Fruit fly (Drosophila melanogaster) whole organism, embryonic: ENCODE data around the gene CG34135.
A peak's percentile ranks its signal among the peaks of the same experiment; 100 is the strongest.

Experiments used
- Asciz ChIP-seq: fragments of 200-800 bp; sonication (Bioruptor generic); optimal IDR thresholded peaks from 2 replicates; lab custom pipeline; 2017; ENCODE audit warnings: missing biosample characterization, mild to moderate bottlenecking, missing genetic modification characterization, missing genetic modification reagents
- B-H1 ChIP-seq: fragments of 200-800 bp; sonication (Bioruptor generic); IDR thresholded peaks from 3 replicates; pipeline ENCODE4 v1.3.6; 2022; ENCODE audit warnings: missing biosample characterization, missing genetic modification characterization
- Bteb2 ChIP-seq: fragments of 200-800 bp; sonication (Bioruptor generic); optimal IDR thresholded peaks from 2 replicates; lab custom pipeline; 2016; ENCODE audit warnings: missing biosample characterization, missing genetic modification characterization
- CG10267 ChIP-seq: fragments of 200-800 bp; sonication (Bioruptor generic); optimal IDR thresholded peaks from 2 replicates; lab custom pipeline; 2018; ENCODE audit warnings: missing biosample characterization, mild to moderate bottlenecking, missing genetic modification characterization, moderate library complexity
- CG10979 ChIP-seq: fragments of 200-800 bp; sonication (Bioruptor generic); optimal IDR thresholded peaks from 2 replicates; lab custom pipeline; 2018; ENCODE audit warnings: missing biosample characterization, mild to moderate bottlenecking, missing genetic modification characterization, moderate library complexity
- CG11085 ChIP-seq: fragments of 200-800 bp; sonication (Bioruptor generic); IDR thresholded peaks from 2 replicates; pipeline ENCODE4 v1.3.6; 2022; ENCODE audit warnings: missing biosample characterization, missing genetic modification characterization
- CG11723 ChIP-seq: fragments of 200-800 bp; sonication (Bioruptor generic); optimal IDR thresholded peaks from 2 replicates; lab custom pipeline; 2017; ENCODE audit warnings: missing biosample characterization, mild to moderate bottlenecking, missing genetic modification characterization
- CG12391 ChIP-seq: fragments of 200-800 bp; sonication (Bioruptor generic); optimal IDR thresholded peaks from 3 replicates; lab custom pipeline; 2018; ENCODE audit warnings: missing biosample characterization, mild to moderate bottlenecking, missing genetic modification characterization, moderate library complexity
- CG15073 ChIP-seq: fragments of 200-800 bp; sonication (Bioruptor generic); optimal IDR thresholded peaks from 2 replicates; lab custom pipeline; 2016; ENCODE audit warnings: missing biosample characterization, missing genetic modification characterization
- CG18619 ChIP-seq: fragments of 200-800 bp; sonication (Bioruptor generic); optimal IDR thresholded peaks from 3 replicates; lab custom pipeline; 2017; ENCODE audit warnings: missing biosample characterization, mild to moderate bottlenecking, missing genetic modification characterization
- CG18764 ChIP-seq: fragments of 200-800 bp; sonication (Bioruptor generic); optimal IDR thresholded peaks from 3 replicates; lab custom pipeline; 2016; ENCODE audit warnings: missing biosample characterization, missing genetic modification characterization
- CG3065 ChIP-seq: fragments of 200-800 bp; sonication (Bioruptor generic); optimal IDR thresholded peaks from 2 replicates; lab custom pipeline; 2016; ENCODE audit warnings: missing biosample characterization, missing genetic modification characterization
- CG31388 ChIP-seq: fragments of 200-800 bp; sonication (Bioruptor generic); optimal IDR thresholded peaks from 2 replicates; lab custom pipeline; 2016; ENCODE audit warnings: missing biosample characterization, missing genetic modification characterization
- CG33557 ChIP-seq: fragments of 200-800 bp; sonication (Bioruptor generic); optimal IDR thresholded peaks from 2 replicates; lab custom pipeline; 2019; ENCODE audit warnings: missing biosample characterization, mild to moderate bottlenecking, missing genetic modification characterization, moderate library complexity
- CG3838 ChIP-seq: fragments of 200-800 bp; sonication (Bioruptor generic); optimal IDR thresholded peaks from 3 replicates; lab custom pipeline; 2016; ENCODE audit warnings: missing biosample characterization, missing genetic modification characterization
- CG4424 ChIP-seq: fragments of 200-800 bp; sonication (Bioruptor generic); optimal IDR thresholded peaks from 3 replicates; lab custom pipeline; 2016; ENCODE audit warnings: missing biosample characterization, missing genetic modification characterization
- CG6765 ChIP-seq: fragments of 200-800 bp; sonication (Bioruptor generic); optimal IDR thresholded peaks from 3 replicates; lab custom pipeline; 2017; ENCODE audit warnings: missing biosample characterization, mild to moderate bottlenecking, missing genetic modification characterization
- CG8765 ChIP-seq: fragments of 200-800 bp; sonication (Bioruptor generic); IDR thresholded peaks from 2 replicates; pipeline ENCODE4 v1.3.6; 2022; ENCODE audit warnings: missing biosample characterization, missing genetic modification characterization
- CG8924 ChIP-seq: fragments of 200-800 bp; optimal IDR thresholded peaks from 3 replicates; lab custom pipeline; 2019; ENCODE audit warnings: missing biosample characterization, mild to moderate bottlenecking, missing genetic modification characterization, moderate library complexity
- Dfd ChIP-seq, 2 experiments: fragments of >200 bp; optimal IDR thresholded peaks; 2 replicates each; lab custom pipeline; 2017; ENCODE audit warnings: missing biosample characterization in 2 of 2, missing genetic modification characterization in 2 of 2
- Drgx ChIP-seq: fragments of 200-800 bp; sonication (Bioruptor generic); IDR thresholded peaks from 2 replicates; pipeline ENCODE4 v1.3.6; 2022; ENCODE audit warnings: missing biosample characterization, missing genetic modification characterization
- E2f2 ChIP-seq: fragments of 200-800 bp; sonication (Bioruptor generic); IDR thresholded peaks from 2 replicates; pipeline ENCODE4 v1.3.6; 2022; ENCODE audit warnings: missing biosample characterization, missing genetic modification characterization
- Ets65A ChIP-seq: fragments of 200-800 bp; sonication (Bioruptor generic); peaks from one replicate; lab custom pipeline; 2016; ENCODE audit warnings: missing biosample characterization, missing genetic modification characterization
- Fer2 ChIP-seq: fragments of 200-800 bp; sonication (Bioruptor generic); optimal IDR thresholded peaks from 2 replicates; lab custom pipeline; 2018; ENCODE audit warnings: missing biosample characterization, mild to moderate bottlenecking, missing genetic modification characterization, moderate library complexity
- Gug ChIP-seq: fragments of 200-800 bp; sonication (Bioruptor generic); IDR thresholded peaks from 4 replicates; pipeline ENCODE4 v1.3.6; 2022; ENCODE audit warnings: missing biosample characterization, missing genetic modification characterization
- HLH4C ChIP-seq: fragments of 200-800 bp; sonication (Bioruptor generic); IDR thresholded peaks from 3 replicates; pipeline ENCODE4 v1.3.6; 2022; ENCODE audit warnings: missing biosample characterization, missing genetic modification characterization; ENCODE audit not compliant: partially characterized antibody
- Hr78 ChIP-seq, 2 experiments: fragments of 200-800 bp in 1 of 2; fragments of >200 bp in 1 of 2; sonication (Bioruptor generic) in 1 of 2; optimal IDR thresholded peaks; 2 replicates each; lab custom pipeline; 2017 to 2019; ENCODE audit warnings: missing biosample characterization in 2 of 2, missing genetic modification characterization in 2 of 2, mild to moderate bottlenecking in 1 of 2, moderate library complexity in 1 of 2
- Lpt ChIP-seq: fragments of >200 bp; optimal IDR thresholded peaks from 2 replicates; lab custom pipeline; 2018; ENCODE audit warnings: missing biosample characterization, missing genetic modification characterization
- Mad ChIP-seq: fragments of 200-800 bp; sonication (Bioruptor generic); optimal IDR thresholded peaks from 2 replicates; lab custom pipeline; 2016; ENCODE audit warnings: missing biosample characterization, missing genetic modification characterization
- Mes4 ChIP-seq: fragments of 200-800 bp; sonication (Bioruptor generic); optimal IDR thresholded peaks from 2 replicates; lab custom pipeline; 2016; ENCODE audit warnings: missing biosample characterization, missing genetic modification characterization
- Mrtf ChIP-seq: fragments of 200-800 bp; sonication (Bioruptor generic); IDR thresholded peaks from 3 replicates; pipeline ENCODE4 v1.3.6; 2022; ENCODE audit warnings: missing biosample characterization, missing genetic modification characterization
- Spps ChIP-seq: fragments of 200-800 bp; sonication (Bioruptor generic); optimal IDR thresholded peaks from 2 replicates; lab custom pipeline; 2018; ENCODE audit warnings: missing biosample characterization, mild to moderate bottlenecking, missing genetic modification characterization
- Sry-δ ChIP-seq: fragments of 200-800 bp; sonication (Bioruptor generic); optimal IDR thresholded peaks from 2 replicates; lab custom pipeline; 2016; ENCODE audit warnings: missing biosample characterization, missing genetic modification characterization
- Stat92E ChIP-seq, 3 experiments: fragments of >200 bp in 2 of 3; fragments of 200-800 bp in 1 of 3; sonication (Bioruptor generic) in 1 of 3; optimal IDR thresholded peaks; 2 replicates each; lab custom pipeline; 2017 to 2019; ENCODE audit warnings: missing biosample characterization in 3 of 3, missing genetic modification characterization in 3 of 3, mild to moderate bottlenecking in 1 of 3, moderate library complexity in 1 of 3
- ap ChIP-seq: fragments of 200-800 bp; sonication (Bioruptor generic); IDR thresholded peaks from 2 replicates; pipeline ENCODE4 v1.3.6; 2022; ENCODE audit warnings: missing biosample characterization, missing genetic modification characterization
- ci ChIP-seq: fragments of 200-800 bp; sonication (Bioruptor generic); IDR thresholded peaks from 3 replicates; pipeline ENCODE4 v1.3.6; 2022; ENCODE audit warnings: missing biosample characterization, missing genetic modification characterization
- crc ChIP-seq: fragments of 200-800 bp; sonication (Bioruptor generic); optimal IDR thresholded peaks from 2 replicates; lab custom pipeline; 2016; ENCODE audit warnings: missing biosample characterization, missing genetic modification characterization
- crp ChIP-seq, 2 experiments: fragments of 200-800 bp; sonication (Bioruptor generic); optimal IDR thresholded peaks; 2 replicates in 1 of 2; 3 replicates in 1 of 2; lab custom pipeline; 2017; ENCODE audit warnings: missing biosample characterization in 2 of 2, missing genetic modification characterization in 2 of 2, mild to moderate bottlenecking in 1 of 2, moderate library complexity in 1 of 2
- fd102C ChIP-seq: fragments of 200-800 bp; sonication (Bioruptor generic); optimal IDR thresholded peaks from 2 replicates; lab custom pipeline; 2018; ENCODE audit warnings: missing biosample characterization, mild to moderate bottlenecking, missing genetic modification characterization, moderate library complexity
- fd3F ChIP-seq: fragments of 200-800 bp; sonication (Bioruptor generic); optimal IDR thresholded peaks from 2 replicates; lab custom pipeline; 2018; ENCODE audit warnings: missing biosample characterization, mild to moderate bottlenecking, missing genetic modification characterization, moderate library complexity
- gce ChIP-seq: fragments of 200-800 bp; sonication (Bioruptor generic); IDR thresholded peaks from 3 replicates; pipeline ENCODE4 v1.3.6; 2022; ENCODE audit warnings: missing biosample characterization, missing genetic modification characterization
- gfzf ChIP-seq: fragments of 200-800 bp; sonication (Bioruptor generic); optimal IDR thresholded peaks from 2 replicates; lab custom pipeline; 2016; ENCODE audit warnings: missing biosample characterization, mild to moderate bottlenecking, missing genetic modification characterization, moderate library complexity
- ken ChIP-seq: fragments of 200-800 bp; sonication (Bioruptor generic); IDR thresholded peaks from 3 replicates; pipeline ENCODE4 v1.3.6; 2022; ENCODE audit warnings: missing biosample characterization, missing genetic modification characterization
- lab ChIP-seq: fragments of 200-800 bp; sonication (Bioruptor generic); optimal IDR thresholded peaks from 3 replicates; lab custom pipeline; 2017; ENCODE audit warnings: missing biosample characterization, missing genetic modification characterization, mild to moderate bottlenecking, moderate library complexity, missing genetic modification reagents
- pan ChIP-seq, 4 experiments: fragments of >200 bp in 3 of 4; fragments of 200-800 bp in 1 of 4; sonication (Bioruptor generic) in 1 of 4; optimal IDR thresholded peaks in 3 of 4; IDR thresholded peaks in 1 of 4; 2 replicates each; pipeline versions ENCODE4 v1.3.6 to Lab custom; 2017 to 2022; ENCODE audit warnings: missing biosample characterization in 2 of 4, missing genetic modification characterization in 2 of 4, mixed read lengths in 1 of 4
- sqz ChIP-seq: fragments of 200-800 bp; sonication (Bioruptor generic); optimal IDR thresholded peaks from 3 replicates; lab custom pipeline; 2018; ENCODE audit warnings: missing biosample characterization, mild to moderate bottlenecking, missing genetic modification characterization
- tin ChIP-seq: fragments of 200-800 bp; sonication (Bioruptor generic); optimal IDR thresholded peaks from 3 replicates; lab custom pipeline; 2016; ENCODE audit warnings: missing biosample characterization, missing genetic modification characterization
- toy ChIP-seq: fragments of 200-800 bp; sonication (Bioruptor generic); IDR thresholded peaks from 2 replicates; pipeline ENCODE4 v1.3.6; 2022; ENCODE audit warnings: missing biosample characterization, missing genetic modification characterization
- trem ChIP-seq: fragments of 200-800 bp; optimal IDR thresholded peaks from 3 replicates; lab custom pipeline; 2019; ENCODE audit warnings: missing biosample characterization, mild to moderate bottlenecking, missing genetic modification characterization, moderate library complexity

The CG34135 gene

dm6 chr3R:8811323-8811936, 43.4 kb upstream of the CG34135 start (continued):
- TF ChIP-seq HLH4C (no peak), ci (GFP tag; lab: Robert Waterston, UW) (peak; percentile 99), CG15073 (peak; percentile 86), crc (GFP tag; lab: Kevin White, UChicago) (peak; percentile 98), fd102C (peak; percentile 78), CG31388 (peak; percentile 97), CG11723 (GFP tag; lab: Kevin White, UChicago) (peak; percentile 97), gfzf (GFP tag; lab: Kevin White, UChicago) (peak; percentile 36), Gug (GFP tag; lab: Robert Waterston, UW) (peak; percentile 98), CG6765 (GFP tag; lab: Kevin White, UChicago) (peak; percentile 98), Fer2 (tag; lab: Kevin White, UChicago) (peak; percentile 98), B-H1 (GFP tag; lab: Robert Waterston, UW) (peak; percentile 98), CG18764 (GFP tag; lab: Kevin White, UChicago) (peak; percentile 97), Bteb2 (GFP tag; lab: Kevin White, UChicago) (peak; percentile 99), gce (peak; percentile 98), CG3065 (GFP tag; lab: Kevin White, UChicago) (peak; percentile 95), crp (GFP tag; optimal IDR thresholded peaks at IDR 0.05; lab: Kevin White, UChicago) (peak; percentile 38 to 74), ken (GFP tag; lab: Robert Waterston, UW) (peak; percentile 98), CG3838 (GFP tag; lab: Kevin White, UChicago) (peak; percentile 95), trem (tag; lab: Kevin White, UChicago) (peak; percentile 94), Asciz (GFP tag; lab: Kevin White, UChicago) (peak; percentile 97), Hr78 (GFP tag; optimal IDR thresholded peaks at IDR 0.05; lab: Kevin White, UChicago) (peak in 1 of 2 experiments; percentile 85), CG11085 (GFP tag; lab: Robert Waterston, UW) (peak; percentile 98), Ets65A (GFP tag; lab: Kevin White, UChicago) (peak; percentile 100), fd3F (GFP tag; lab: Kevin White, UChicago) (peak; percentile 99), Dfd (GFP tag; optimal IDR thresholded peaks at IDR 0.05; lab: Kevin White, UChicago) (no peak), ap (GFP tag; lab: Robert Waterston, UW) (peak; percentile 98), Spps (tag; lab: Kevin White, UChicago) (peak; percentile 93), CG18619 (GFP tag; lab: Kevin White, UChicago) (peak; percentile 99), CG33557 (GFP tag; lab: Kevin White, UChicago) (peak; percentile 92), CG12391 (tag; lab: Kevin White, UChicago) (peak; percentile 99), CG10979 (peak; percentile 98), CG10267 (tag; lab: Kevin White, UChicago) (peak; percentile 96), toy (GFP tag; lab: Robert Waterston, UW) (peak; percentile 97), Drgx (peak; percentile 99), sqz (GFP tag; lab: Kevin White, UChicago) (peak; percentile 97), lab (GFP tag; lab: Kevin White, UChicago) (peak; percentile 100), Sry-δ (GFP tag; lab: Kevin White, UChicago) (peak; percentile 78), CG8924 (peak; percentile 99), E2f2 (peak; percentile 88), CG4424 (GFP tag; lab: Kevin White, UChicago) (peak; percentile 99), Lpt (no peak), Stat92E (GFP tag; optimal IDR thresholded peaks at IDR 0.05; lab: Kevin White, UChicago) (peak in 1 of 3 experiments; percentile 92), Mrtf (peak; percentile 99; the same call in 2 of the 3 replicates), tin (GFP tag; lab: Kevin White, UChicago) (peak; percentile 99), Mad (GFP tag; lab: Kevin White, UChicago) (peak; percentile 99), CG8765 (peak; percentile 95), Mes4 (GFP tag; lab: Kevin White, UChicago) (peak; percentile 98), pan (optimal IDR thresholded peaks at IDR 0.05; lab: Kevin White, UChicago) (no peak), pan (GFP tag; optimal IDR thresholded peaks at IDR 0.05 in 1 of 2, IDR thresholded peaks at IDR 0.05 in 1 of 2) (peak in 1 of 2 experiments; percentile 99)
